Worm (Caenorhabditis elegans) whole organism, L3 larva: ENCODE results near the gene ceh-90.

ENCODE experiments used
- R02D3.7 ChIP-seq: fragments of 150-350 bp; optimal IDR thresholded peaks from 2 replicates; lab custom pipeline; 2014; ENCODE audit warnings: missing biosample characterization, missing genetic modification characterization
- ZK546.5 ChIP-seq: sonication (generic microtip); optimal IDR thresholded peaks from 2 replicates; lab custom pipeline; 2017; ENCODE audit warnings: missing biosample characterization, missing genetic modification characterization
- ama-1 ChIP-seq: fragments of 150-350 bp; optimal IDR thresholded peaks from 2 replicates; lab custom pipeline; 2018
- ceh-16 ChIP-seq: sonication (generic microtip); optimal IDR thresholded peaks from 2 replicates; lab custom pipeline; 2017; ENCODE audit warnings: missing biosample characterization, missing genetic modification characterization
- ceh-82 ChIP-seq: fragments of 150-350 bp; optimal IDR thresholded peaks from 2 replicates; lab custom pipeline; 2014; ENCODE audit warnings: missing biosample characterization, missing genetic modification characterization
- ceh-9 ChIP-seq: sonication (generic microtip); optimal IDR thresholded peaks from 2 replicates; lab custom pipeline; 2018; ENCODE audit warnings: missing biosample characterization, missing genetic modification characterization
- egl-27 ChIP-seq: sonication (generic microtip); optimal IDR thresholded peaks from 4 replicates; lab custom pipeline; 2017; ENCODE audit warnings: missing biosample characterization, missing genetic modification reagents, missing genetic modification characterization
- elt-2 ChIP-seq: sonication (generic microtip); optimal IDR thresholded peaks from 2 replicates; lab custom pipeline; 2016; ENCODE audit warnings: missing genetic modification reagents, mild to moderate bottlenecking, missing genetic modification characterization, missing compliant biosample characterization
- elt-3 ChIP-seq, 3 experiments: fragments of 150-350 bp in 1 of 3; sonication (generic microtip) in 2 of 3; optimal IDR thresholded peaks; 2 replicates in 2 of 3; 4 replicates in 1 of 3; lab custom pipeline; 2014 to 2017; ENCODE audit warnings: missing biosample characterization in 3 of 3, missing genetic modification characterization in 3 of 3
- eor-1 ChIP-seq, 2 experiments: fragments of 150-350 bp; optimal IDR thresholded peaks; 2 replicates each; lab custom pipeline; 2014 to 2018; ENCODE audit warnings: missing biosample characterization in 2 of 2, missing genetic modification characterization in 2 of 2
- fkh-10 ChIP-seq: sonication (generic microtip); optimal IDR thresholded peaks from 2 replicates; lab custom pipeline; 2017; ENCODE audit warnings: missing biosample characterization, missing genetic modification reagents, missing genetic modification characterization
- fos-1 ChIP-seq: fragments of 150-350 bp; optimal IDR thresholded peaks from 2 replicates; lab custom pipeline; 2014; ENCODE audit warnings: missing biosample characterization, missing genetic modification characterization
- hmg-11 ChIP-seq: sonication (generic microtip); optimal IDR thresholded peaks from 2 replicates; lab custom pipeline; 2016; ENCODE audit warnings: missing genetic modification characterization, missing compliant biosample characterization
- jun-1 ChIP-seq: fragments of 150-350 bp; optimal IDR thresholded peaks from 2 replicates; lab custom pipeline; 2014; ENCODE audit warnings: missing biosample characterization, missing genetic modification reagents, missing genetic modification characterization
- lin-15B ChIP-seq: fragments of 150-350 bp; optimal IDR thresholded peaks from 2 replicates; lab custom pipeline; 2014; ENCODE audit warnings: missing biosample characterization, missing genetic modification characterization
- lsy-12 ChIP-seq: sonication (generic microtip); optimal IDR thresholded peaks from 2 replicates; lab custom pipeline; 2016; ENCODE audit warnings: mild to moderate bottlenecking, missing genetic modification characterization, missing compliant biosample characterization
- mdl-1 ChIP-seq: fragments of 150-350 bp; optimal IDR thresholded peaks from 2 replicates; lab custom pipeline; 2014; ENCODE audit warnings: missing biosample characterization, missing genetic modification characterization
- mml-1 ChIP-seq: fragments of 150-350 bp; sonication (generic microtip); optimal IDR thresholded peaks from 3 replicates; lab custom pipeline; 2014; ENCODE audit warnings: missing biosample characterization, missing genetic modification characterization
- nhr-11 ChIP-seq: fragments of 150-350 bp; optimal IDR thresholded peaks from 2 replicates; lab custom pipeline; 2014; ENCODE audit warnings: missing biosample characterization, missing genetic modification characterization
- nhr-12 ChIP-seq: fragments of 150-350 bp; optimal IDR thresholded peaks from 2 replicates; lab custom pipeline; 2014; ENCODE audit warnings: missing biosample characterization, missing genetic modification characterization
- nhr-23 ChIP-seq: fragments of 150-350 bp; optimal IDR thresholded peaks from 2 replicates; lab custom pipeline; 2014; ENCODE audit warnings: missing biosample characterization, missing genetic modification reagents, missing genetic modification characterization
- nhr-237 ChIP-seq: fragments of 150-350 bp; optimal IDR thresholded peaks from 2 replicates; lab custom pipeline; 2014; ENCODE audit warnings: missing biosample characterization, missing genetic modification characterization
- nhr-25 ChIP-seq: sonication (generic microtip); optimal IDR thresholded peaks from 2 replicates; lab custom pipeline; 2017; ENCODE audit warnings: missing biosample characterization, missing genetic modification characterization
- nhr-28 ChIP-seq: fragments of 150-350 bp; optimal IDR thresholded peaks from 2 replicates; lab custom pipeline; 2014; ENCODE audit warnings: missing biosample characterization, missing genetic modification characterization
- nhr-67 ChIP-seq: fragments of 150-350 bp; optimal IDR thresholded peaks from 2 replicates; lab custom pipeline; 2014; ENCODE audit warnings: missing biosample characterization, missing genetic modification characterization
- nhr-76 ChIP-seq: fragments of 150-350 bp; sonication (generic microtip); optimal IDR thresholded peaks from 5 replicates; lab custom pipeline; 2014; ENCODE audit warnings: missing biosample characterization, missing genetic modification characterization
- nhr-77 ChIP-seq: fragments of 150-350 bp; optimal IDR thresholded peaks from 2 replicates; lab custom pipeline; 2014; ENCODE audit warnings: missing biosample characterization, missing genetic modification characterization
- pha-4 ChIP-seq: fragments of 150-350 bp; optimal IDR thresholded peaks from 2 replicates; lab custom pipeline; 2014; ENCODE audit warnings: missing biosample characterization, missing genetic modification reagents, missing genetic modification characterization
- pqm-1 ChIP-seq: fragments of 150-350 bp; optimal IDR thresholded peaks from 2 replicates; lab custom pipeline; 2017; ENCODE audit warnings: missing biosample characterization, missing genetic modification characterization, inconsistent platforms
- sea-2 ChIP-seq: fragments of 150-350 bp; sonication (generic microtip); optimal IDR thresholded peaks from 4 replicates; lab custom pipeline; 2014; ENCODE audit warnings: missing biosample characterization, missing genetic modification reagents, missing genetic modification characterization
- tbx-2 ChIP-seq: sonication (generic microtip); optimal IDR thresholded peaks from 2 replicates; lab custom pipeline; 2016; ENCODE audit warnings: mild to moderate bottlenecking, missing genetic modification characterization, missing compliant biosample characterization
- unc-39 ChIP-seq: sonication (generic microtip); optimal IDR thresholded peaks from 4 replicates; lab custom pipeline; 2017; ENCODE audit warnings: missing biosample characterization, missing genetic modification characterization
- unc-62 ChIP-seq: fragments of 150-350 bp; sonication (generic microtip); optimal IDR thresholded peaks from 4 replicates; lab custom pipeline; 2014; ENCODE audit warnings: missing biosample characterization, missing genetic modification reagents, missing genetic modification characterization
- zag-1 ChIP-seq: fragments of 150-350 bp; optimal IDR thresholded peaks from 2 replicates; lab custom pipeline; 2014; ENCODE audit warnings: missing biosample characterization, missing genetic modification characterization
- ztf-11 ChIP-seq: fragments of 150-350 bp; optimal IDR thresholded peaks from 2 replicates; lab custom pipeline; 2014; ENCODE audit warnings: missing biosample characterization, missing genetic modification characterization

The ceh-90 gene

DNA sequence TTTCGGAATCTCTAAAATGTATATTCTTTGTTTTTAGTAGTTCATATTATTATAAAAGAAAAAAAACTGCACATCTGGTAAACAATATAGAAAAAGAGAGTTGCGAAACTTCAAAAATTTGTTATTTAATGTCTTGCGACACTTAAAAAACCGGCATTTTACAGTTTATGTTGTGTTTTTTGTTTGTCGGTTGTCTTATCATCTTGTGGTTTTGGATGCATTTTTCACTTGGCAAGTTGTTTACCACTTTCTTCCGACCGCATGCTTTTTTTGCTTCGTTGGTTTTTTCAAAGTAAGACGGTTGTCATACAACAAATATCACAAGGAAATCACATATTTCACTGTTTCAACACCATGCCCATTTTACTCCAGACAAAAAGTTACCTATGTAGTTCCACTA lies 11.2 kb downstream of the ceh-90 start:
- TF ChIP-seq elt-2 (tag; lab: Kevin White, UChicago) (peak; percentile 1), lin-15B (no peak), pha-4 (tag; lab: Kevin White, UChicago) (peak; percentile 57), unc-39 (tag; lab: Kevin White, UChicago) (no peak), nhr-12 (no peak), nhr-76 (tag; lab: Kevin White, UChicago) (no peak), tbx-2 (no peak), elt-3 (tag; optimal IDR thresholded peaks at IDR 0.05; lab: Kevin White, UChicago) (no peak), ceh-82 (tag; lab: Kevin White, UChicago) (no peak)

ce11 chrX:14141896-14142392 lies 14.9 kb downstream of the ceh-90 start, which contains the start of gene ceh-89:
Gene ceh-89 (plus strand): TSS chrX:14141946.
- no peak for TF ChIP-seq unc-62 (GFP tag; lab: Kevin White, UChicago)
- TF ChIP-seq ceh-16 (tag; lab: Kevin White, UChicago): no peak
- no peak for TF ChIP-seq pha-4 (tag; lab: Kevin White, UChicago)
- no peak for TF ChIP-seq nhr-76 (tag; lab: Kevin White, UChicago)
- no peak for TF ChIP-seq ztf-11
- no peak for TF ChIP-seq nhr-23
- TF ChIP-seq ceh-82 (tag; lab: Kevin White, UChicago): no peak
- TF ChIP-seq hmg-11 (tag; lab: Kevin White, UChicago): no peak
- TF ChIP-seq fos-1 (tag; lab: Kevin White, UChicago): no peak
- TF ChIP-seq mml-1 (tag; lab: Kevin White, UChicago): no peak
- TF ChIP-seq elt-2 (tag; lab: Kevin White, UChicago): no peak
- no peak for TF ChIP-seq egl-27
- TF ChIP-seq nhr-25: no peak

DNA sequence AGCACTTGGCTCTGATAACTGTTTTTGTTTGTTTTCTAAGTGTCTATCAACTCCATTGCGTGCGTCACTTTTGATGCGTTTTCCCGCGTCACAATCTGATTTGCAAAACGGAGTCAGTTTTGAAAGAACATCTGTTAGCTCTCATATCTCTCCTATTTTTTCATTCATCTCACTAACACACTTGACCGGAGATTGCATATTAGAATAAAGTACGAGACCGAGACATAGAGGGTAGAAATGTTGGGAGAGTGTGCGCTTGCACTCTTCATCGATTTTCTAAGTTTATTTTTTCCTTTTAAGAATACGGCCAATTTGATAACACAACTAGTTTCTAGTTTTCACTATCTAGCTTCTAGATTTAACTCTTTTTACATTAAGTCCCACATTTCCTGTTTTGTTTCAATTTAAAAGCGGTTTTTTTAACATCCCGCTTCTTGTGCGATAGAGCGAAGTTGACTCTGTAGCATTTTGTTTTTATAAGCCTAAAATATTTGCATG lies 15.4 kb downstream of the ceh-90 start:
- no peak for TF ChIP-seq pha-4 (tag; lab: Kevin White, UChicago)
- no peak for TF ChIP-seq elt-2 (tag; lab: Kevin White, UChicago)
- TF ChIP-seq nhr-28: no peak
- TF ChIP-seq ceh-9 (tag; lab: Kevin White, UChicago): no peak
- TF ChIP-seq unc-62 (GFP tag; lab: Kevin White, UChicago): no peak
- no peak for TF ChIP-seq nhr-12
- no peak for TF ChIP-seq egl-27
- TF ChIP-seq jun-1 (tag; lab: Kevin White, UChicago): no peak
- TF ChIP-seq ceh-16 (tag; lab: Kevin White, UChicago): no peak
- no peak for TF ChIP-seq mdl-1
- no peak for TF ChIP-seq R02D3.7 (tag; lab: Kevin White, UChicago)
- TF ChIP-seq mml-1 (tag; lab: Kevin White, UChicago): no peak
- no peak for TF ChIP-seq nhr-76 (tag; lab: Kevin White, UChicago)
- no peak for TF ChIP-seq nhr-23
- TF ChIP-seq ZK546.5 (tag; lab: Kevin White, UChicago): no peak
- TF ChIP-seq nhr-77: no peak
- no peak for TF ChIP-seq nhr-67 (tag; lab: Kevin White, UChicago)
- no peak for TF ChIP-seq ztf-11
- no peak for TF ChIP-seq pqm-1
- TF ChIP-seq fkh-10 (GFP tag; lab: Kevin White, UChicago): no peak

ce11 chrX:14140040-14140439 lies 16.8 kb downstream of the ceh-90 start, which contains the start of gene nkat-1:
Gene nkat-1 (minus strand): TSS chrX:14140140.
- TF ChIP-seq nhr-76 (tag; lab: Kevin White, UChicago): no peak
- TF ChIP-seq mml-1 (tag; lab: Kevin White, UChicago): no peak
- TF ChIP-seq nhr-23: no peak
- TF ChIP-seq zag-1 (tag; lab: Kevin White, UChicago): no peak
- TF ChIP-seq ama-1 (lab: Kevin White, UChicago): no peak
- TF ChIP-seq eor-1 (tag; optimal IDR thresholded peaks at IDR 0.05; lab: Kevin White, UChicago): no peak
- no peak for TF ChIP-seq fkh-10 (GFP tag; lab: Kevin White, UChicago)
- TF ChIP-seq sea-2 (GFP tag; lab: Kevin White, UChicago): no peak
- no peak for TF ChIP-seq unc-62 (GFP tag; lab: Kevin White, UChicago)
- TF ChIP-seq nhr-11: no peak
- no peak for TF ChIP-seq elt-2 (tag; lab: Kevin White, UChicago)
- TF ChIP-seq lsy-12 (tag; lab: Kevin White, UChicago): no peak
- TF ChIP-seq nhr-237 (tag; lab: Kevin White, UChicago): no peak
- TF ChIP-seq, all 47 proteins: peak for 0
